Worm (Caenorhabditis elegans) whole organism, mixed stage, embryonic: Measurements from ENCODE around the gene tif-1A.

Experiments used
- M03D4.4 ChIP-seq: sonication (generic microtip); optimal IDR thresholded peaks from 2 replicates; lab custom pipeline; 2017; ENCODE audit warnings: mild to moderate bottlenecking, missing genetic modification characterization, missing compliant biosample characterization
- bed-3 ChIP-seq: fragments of 200-800 bp; sonication (Bioruptor generic); optimal IDR thresholded peaks from 3 replicates; lab custom pipeline; 2018; ENCODE audit warnings: mild to moderate bottlenecking, missing genetic modification characterization, moderate library complexity, missing compliant biosample characterization
- blmp-1 ChIP-seq: fragments of 150-350 bp; optimal IDR thresholded peaks from 2 replicates; lab custom pipeline; 2014; ENCODE audit warnings: missing biosample characterization, missing genetic modification characterization
- ceh-39 ChIP-seq: fragments of 150-350 bp; optimal IDR thresholded peaks from 2 replicates; lab custom pipeline; 2014; ENCODE audit warnings: missing biosample characterization, missing genetic modification characterization
- ceh-43 ChIP-seq: fragments of 200-800 bp; sonication (Bioruptor generic); optimal IDR thresholded peaks from 2 replicates; lab custom pipeline; 2018; ENCODE audit warnings: mild to moderate bottlenecking, missing genetic modification characterization, moderate library complexity, missing compliant biosample characterization
- ces-1 ChIP-seq: fragments of 150-350 bp; optimal IDR thresholded peaks from 2 replicates; lab custom pipeline; 2014; ENCODE audit warnings: missing biosample characterization, missing genetic modification reagents, missing genetic modification characterization
- cnd-1 ChIP-seq: fragments of 200-800 bp; sonication (Bioruptor generic); optimal IDR thresholded peaks from 2 replicates; lab custom pipeline; 2018; ENCODE audit warnings: mild to moderate bottlenecking, missing genetic modification characterization, missing compliant biosample characterization
- drap-1 ChIP-seq: fragments of 200-800 bp; sonication (Bioruptor generic); optimal IDR thresholded peaks from 3 replicates; lab custom pipeline; 2018; ENCODE audit warnings: mild to moderate bottlenecking, missing genetic modification characterization, missing compliant biosample characterization
- elt-1 ChIP-seq: sonication (generic microtip); optimal IDR thresholded peaks from 2 replicates; lab custom pipeline; 2017; ENCODE audit warnings: missing genetic modification characterization, mild to moderate bottlenecking, missing compliant biosample characterization, antibody characterized with exemption, moderate library complexity, borderline replicate concordance; ENCODE audit not compliant: insufficient read depth
- elt-3 ChIP-seq: fragments of 150-350 bp; optimal IDR thresholded peaks from 2 replicates; lab custom pipeline; 2014; ENCODE audit warnings: missing biosample characterization, missing genetic modification characterization
- ham-2 ChIP-seq: fragments of 200-800 bp; sonication (Bioruptor generic); optimal IDR thresholded peaks from 2 replicates; lab custom pipeline; 2018; ENCODE audit warnings: mild to moderate bottlenecking, missing genetic modification characterization, missing compliant biosample characterization
- hlh-1 ChIP-seq: fragments of 150-350 bp; optimal IDR thresholded peaks from 2 replicates; lab custom pipeline; 2014; ENCODE audit warnings: missing biosample characterization, missing genetic modification reagents, missing genetic modification characterization
- lin-13 ChIP-seq: fragments of 150-350 bp; optimal IDR thresholded peaks from 2 replicates; lab custom pipeline; 2014; ENCODE audit warnings: missing biosample characterization, missing genetic modification characterization
- lsy-2 ChIP-seq: fragments of 150-350 bp; optimal IDR thresholded peaks from 2 replicates; lab custom pipeline; 2014; ENCODE audit warnings: missing biosample characterization, missing genetic modification characterization
- mab-5 ChIP-seq: fragments of 150-350 bp; optimal IDR thresholded peaks from 2 replicates; lab custom pipeline; 2014; ENCODE audit warnings: missing biosample characterization, missing genetic modification characterization
- mep-1 ChIP-seq: fragments of 150-350 bp; optimal IDR thresholded peaks from 2 replicates; lab custom pipeline; 2017; ENCODE audit warnings: missing biosample characterization, missing genetic modification reagents, missing genetic modification characterization, inconsistent platforms
- nhr-12 ChIP-seq: fragments of 150-350 bp; optimal IDR thresholded peaks from 2 replicates; lab custom pipeline; 2014; ENCODE audit warnings: missing biosample characterization, missing genetic modification characterization
- nhr-2 ChIP-seq: fragments of 150-350 bp; optimal IDR thresholded peaks from 2 replicates; lab custom pipeline; 2014; ENCODE audit warnings: missing biosample characterization, missing genetic modification characterization
- nhr-237 ChIP-seq: fragments of 150-350 bp; optimal IDR thresholded peaks from 2 replicates; lab custom pipeline; 2014; ENCODE audit warnings: missing biosample characterization, missing genetic modification characterization
- nhr-28 ChIP-seq: fragments of 150-350 bp; optimal IDR thresholded peaks from 2 replicates; lab custom pipeline; 2014; ENCODE audit warnings: missing biosample characterization, missing genetic modification characterization
- nhr-76 ChIP-seq: sonication (generic microtip); optimal IDR thresholded peaks from 2 replicates; lab custom pipeline; 2017; ENCODE audit warnings: missing biosample characterization, missing genetic modification characterization
- pha-4 ChIP-seq: fragments of 150-350 bp; optimal IDR thresholded peaks from 2 replicates; lab custom pipeline; 2018; ENCODE audit warnings: missing biosample characterization, missing genetic modification reagents, missing genetic modification characterization
- snpc-4 ChIP-seq: fragments of 150-350 bp; optimal IDR thresholded peaks from 2 replicates; lab custom pipeline; 2014; ENCODE audit warnings: missing biosample characterization, missing genetic modification characterization
- sptf-1 ChIP-seq: sonication (generic microtip); optimal IDR thresholded peaks from 2 replicates; lab custom pipeline; 2017; ENCODE audit warnings: mild to moderate bottlenecking, missing genetic modification characterization, moderate library complexity, missing compliant biosample characterization
- tbx-8 ChIP-seq: fragments of 200-800 bp; sonication (Bioruptor generic); optimal IDR thresholded peaks from 2 replicates; lab custom pipeline; 2018; ENCODE audit warnings: mild to moderate bottlenecking, missing genetic modification characterization, moderate library complexity, missing compliant biosample characterization
- unc-120 ChIP-seq: sonication (generic microtip); optimal IDR thresholded peaks from 2 replicates; lab custom pipeline; 2017; ENCODE audit warnings: missing genetic modification characterization, missing compliant biosample characterization; ENCODE audit not compliant: poor library complexity, severe bottlenecking
- unc-39 ChIP-seq: fragments of 150-350 bp; optimal IDR thresholded peaks from 2 replicates; lab custom pipeline; 2014; ENCODE audit warnings: missing biosample characterization, missing genetic modification characterization
- unc-62 ChIP-seq: fragments of 150-350 bp; optimal IDR thresholded peaks from 2 replicates; lab custom pipeline; 2014; ENCODE audit warnings: missing biosample characterization, missing genetic modification reagents, missing genetic modification characterization
- zip-8 ChIP-seq: fragments of 150-350 bp; optimal IDR thresholded peaks from 2 replicates; lab custom pipeline; 2014; ENCODE audit warnings: missing biosample characterization, missing genetic modification characterization
- ztf-11 ChIP-seq: fragments of 150-350 bp; optimal IDR thresholded peaks from 2 replicates; lab custom pipeline; 2014; ENCODE audit warnings: missing biosample characterization, missing genetic modification characterization

Gene tif-1A

DNA sequence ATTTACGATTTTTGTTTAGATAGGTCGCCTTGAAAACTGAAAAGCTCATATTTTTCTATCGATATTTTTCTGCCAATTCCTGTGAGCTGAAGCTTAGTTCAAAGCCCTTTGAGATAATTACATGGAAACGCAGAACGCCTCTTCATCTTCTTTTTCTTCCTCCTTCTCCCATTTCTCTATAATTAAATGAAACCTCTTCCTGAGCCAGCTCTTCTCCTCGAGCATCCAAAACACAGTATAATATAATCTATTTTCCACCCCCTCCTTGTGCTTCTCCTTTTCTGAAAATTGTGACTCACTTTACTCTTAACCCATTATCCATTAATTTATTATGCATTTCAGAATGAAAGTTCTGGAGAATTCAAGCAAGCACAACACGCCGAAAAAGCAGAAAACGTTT, 47.6 kb downstream of the tif-1A start, which contains the start of gene F37A8.5:
F37A8.5 (plus strand) TSS at position 332 of the 400 bp plus-strand sequence.
- no peak for TF ChIP-seq nhr-76 (tag; lab: Kevin White, UChicago)
- TF ChIP-seq ces-1 = peak; percentile 77

DNA sequence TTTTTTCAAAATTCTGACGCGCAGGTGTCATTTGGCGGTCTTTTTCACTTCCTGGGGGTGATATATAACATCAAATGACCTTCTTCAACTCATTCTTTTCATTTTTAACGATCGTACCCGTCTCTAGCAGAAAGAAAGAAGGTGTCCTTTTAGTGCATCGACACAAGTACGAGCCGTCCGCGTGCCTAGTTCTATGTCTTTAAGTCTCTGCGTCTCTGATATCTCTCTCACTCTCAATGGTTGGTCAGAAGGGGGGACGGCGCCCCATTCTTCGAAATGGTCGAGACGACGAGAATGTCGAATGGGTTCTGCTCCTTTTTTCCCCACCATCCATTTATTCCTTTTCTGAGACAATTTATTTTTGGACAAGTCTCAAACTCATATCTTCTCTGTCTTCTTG, 48.2 kb downstream of the tif-1A start:
- no peak for TF ChIP-seq lsy-2
- TF ChIP-seq blmp-1 = no peak
- no peak for TF ChIP-seq nhr-76 (tag; lab: Kevin White, UChicago)
- TF ChIP-seq elt-1 = no peak
- no peak for TF ChIP-seq unc-62 (GFP tag; lab: Kevin White, UChicago)
- no peak for TF ChIP-seq mab-5 (tag; lab: Kevin White, UChicago)
- no peak for TF ChIP-seq ces-1
- no peak for TF ChIP-seq nhr-28 (tag; lab: Kevin White, UChicago)
- TF ChIP-seq nhr-12 = no peak

DNA sequence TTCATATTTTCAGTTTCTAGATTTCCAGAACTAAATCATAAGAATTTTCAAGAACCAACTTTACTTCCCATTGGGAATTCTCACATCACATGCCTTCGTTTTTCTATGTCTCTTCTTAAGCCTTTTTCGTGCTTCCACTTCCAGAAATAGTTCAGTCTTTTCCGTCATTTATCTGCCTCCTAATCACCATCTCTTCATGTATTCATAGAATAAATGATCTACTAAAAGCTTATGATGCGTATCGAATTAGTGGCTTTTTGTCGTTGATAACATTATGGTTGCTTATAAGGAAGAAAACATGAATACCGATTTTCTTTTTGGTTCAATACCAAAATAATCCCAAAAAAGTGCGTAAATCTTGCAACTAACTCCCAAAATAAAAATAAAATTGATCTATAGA, 49.1 kb downstream of the tif-1A start:
- TF ChIP-seq bed-3 (GFP tag; lab: Kevin White, UChicago) (no peak), cnd-1 (tag; lab: Kevin White, UChicago) (no peak), nhr-12 (no peak), elt-3 (no peak), ceh-43 (GFP tag; lab: Kevin White, UChicago) (no peak), ztf-11 (tag; lab: Kevin White, UChicago) (no peak), zip-8 (no peak), mep-1 (no peak), drap-1 (GFP tag; lab: Kevin White, UChicago) (no peak), mab-5 (tag; lab: Kevin White, UChicago) (no peak), sptf-1 (no peak), ces-1 (no peak), nhr-2 (no peak), ham-2 (GFP tag; lab: Kevin White, UChicago) (no peak), pha-4 (tag; lab: Kevin White, UChicago) (no peak), nhr-237 (no peak), lin-13 (tag; lab: Kevin White, UChicago) (no peak), unc-39 (tag; lab: Kevin White, UChicago) (no peak)

DNA sequence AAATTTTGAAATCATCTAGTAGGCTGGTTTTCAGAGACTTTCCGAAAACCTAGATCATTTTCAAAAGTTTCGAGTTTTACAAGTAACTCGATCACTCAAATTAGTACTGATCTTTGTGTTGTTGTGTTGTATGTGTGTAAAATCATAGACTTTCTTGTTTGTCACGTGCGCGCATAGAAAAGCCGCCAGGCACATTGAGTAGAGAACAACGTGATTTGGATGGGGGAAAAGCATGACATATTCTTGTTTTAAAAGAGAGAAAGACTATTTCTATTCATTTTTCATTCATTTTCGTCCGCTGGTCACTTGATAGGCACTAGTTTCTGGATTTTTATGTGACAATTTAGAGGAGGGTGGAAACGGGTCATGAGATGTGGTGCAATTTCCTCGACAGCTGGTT, 49.7 kb downstream of the tif-1A start:
- TF ChIP-seq unc-39 (tag; lab: Kevin White, UChicago) = no peak
- TF ChIP-seq tbx-8 (GFP tag; lab: Kevin White, UChicago) = no peak
- no peak for TF ChIP-seq ztf-11 (tag; lab: Kevin White, UChicago)
- no peak for TF ChIP-seq snpc-4 (tag; lab: Kevin White, UChicago)
- TF ChIP-seq nhr-237 = no peak
- TF ChIP-seq, all 35 proteins: peak for 0

DNA sequence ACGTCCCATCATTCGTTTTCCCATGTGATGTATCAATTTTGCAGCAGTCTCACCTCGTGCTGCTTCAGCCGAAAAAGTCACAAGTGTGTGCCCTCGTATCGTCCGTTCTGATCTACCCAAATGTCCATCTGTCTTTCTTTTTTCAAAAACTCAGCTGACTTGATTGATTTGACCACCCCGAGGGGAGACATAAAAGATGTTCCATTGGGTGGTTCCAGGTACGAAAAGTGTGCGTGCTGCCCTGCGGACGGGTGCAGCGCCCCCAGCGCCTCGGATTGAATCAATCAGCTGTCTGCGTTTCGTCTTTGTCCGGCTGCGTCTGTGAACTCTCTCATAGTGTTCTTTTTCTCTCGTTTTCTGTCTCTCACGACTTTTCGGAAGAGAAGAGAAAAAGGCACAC, 50.7 kb downstream of the tif-1A start:
- TF ChIP-seq unc-62 (GFP tag; lab: Kevin White, UChicago) (peak; percentile 27), ceh-39 (tag; lab: Kevin White, UChicago) (no peak), hlh-1 (tag; lab: Kevin White, UChicago) (peak; percentile 21), ces-1 (peak; percentile 62), zip-8 (no peak), unc-120 (tag; lab: Kevin White, UChicago) (peak; percentile 18)
- TF ChIP-seq, all 35 proteins: peak for 4

DNA sequence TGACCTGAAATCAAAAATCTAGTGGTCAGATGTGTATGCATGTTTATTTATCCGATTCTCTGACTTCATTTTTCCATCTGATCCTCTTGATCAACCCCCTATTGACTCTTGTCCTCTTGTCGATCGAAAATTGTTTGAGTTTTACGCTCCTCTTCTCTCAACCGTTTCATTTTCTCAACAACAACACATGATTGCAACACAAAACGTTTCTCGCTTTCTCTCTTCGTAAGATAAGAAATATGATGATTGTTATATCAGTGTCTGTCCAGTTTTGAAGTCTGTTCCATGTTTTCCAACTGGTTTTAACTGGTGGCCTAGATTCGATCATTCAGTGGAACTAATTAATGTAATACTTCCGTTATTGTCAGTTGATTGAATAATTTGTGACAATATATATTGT, 51.9 kb downstream of the tif-1A start:
- TF ChIP-seq nhr-12 = no peak
- no peak for TF ChIP-seq M03D4.4 (tag; lab: Kevin White, UChicago)
- no peak for TF ChIP-seq snpc-4 (tag; lab: Kevin White, UChicago)
- TF ChIP-seq unc-62 (GFP tag; lab: Kevin White, UChicago) = peak; percentile 34
